Worm (Caenorhabditis elegans) whole organism, early embryonic: Measurements from ENCODE around the gene C27B7.7.

ENCODE experiments used
- ama-1 ChIP-seq: fragments of 150-350 bp; optimal IDR thresholded peaks from 2 replicates; lab custom pipeline; 2014
- tra-4 ChIP-seq: sonication (generic microtip); optimal IDR thresholded peaks from 2 replicates; lab custom pipeline; 2017; ENCODE audit warnings: missing genetic modification characterization, missing compliant biosample characterization

DNA sequence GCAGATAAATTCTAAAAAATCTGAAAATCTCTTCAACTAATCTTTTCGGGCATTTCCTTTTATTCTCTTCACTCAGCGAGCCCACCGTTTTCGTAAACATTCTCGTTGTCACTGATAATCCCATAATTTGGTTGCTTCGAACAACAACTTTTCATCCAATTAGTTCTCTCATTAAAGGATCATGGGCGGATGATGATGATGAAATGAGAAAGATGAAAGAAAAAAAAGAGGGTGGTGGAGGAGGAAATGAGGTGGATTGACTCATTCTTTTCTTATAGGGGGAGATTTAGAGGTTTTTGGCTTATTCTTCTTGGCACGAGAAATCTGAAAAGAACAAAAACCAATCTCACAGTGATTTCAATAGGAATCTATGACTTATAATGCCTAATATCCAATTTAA, 14.3 kb downstream of the C27B7.7 start:
- TF ChIP-seq ama-1 (lab: Kevin White, UChicago) (no peak), tra-4 (tag; lab: Kevin White, UChicago) (no peak)
